Fruit fly (Drosophila melanogaster): Measurements from ENCODE around the gene CG44001.

DNA sequence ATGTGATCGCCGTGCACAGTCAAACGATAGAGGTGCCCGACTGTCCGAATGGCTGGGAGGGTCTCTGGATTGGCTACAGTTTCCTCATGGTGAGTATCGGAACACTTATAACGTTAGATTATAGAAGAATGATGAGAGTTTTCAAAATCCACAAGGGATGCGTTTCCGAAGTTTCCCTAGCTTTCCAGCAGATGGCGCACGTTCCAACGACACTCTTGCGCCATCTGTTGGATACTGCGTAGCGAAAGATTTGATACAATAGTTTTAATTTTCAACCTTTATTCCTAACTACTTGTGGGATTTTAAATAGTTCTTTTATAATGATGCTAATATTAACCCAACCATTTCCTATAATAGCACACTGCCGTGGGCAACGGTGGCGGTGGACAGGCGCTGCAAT is 7.0 kb upstream of the CG44001 start:
- TF ChIP-seq CG32121 (GFP tag; IDR thresholded peaks at IDR 0.05) = no peak
- TF ChIP-seq CG8301 (tag; optimal IDR thresholded peaks at IDR 0.05) = no peak
- no peak for TF ChIP-seq CG10348 (GFP tag; IDR thresholded peaks at IDR 0.05)
- TF ChIP-seq CG14655 (GFP tag; optimal IDR thresholded peaks at IDR 0.05) = no peak
- TF ChIP-seq gl (tag; optimal IDR thresholded peaks at IDR 0.05) = no peak
- TF ChIP-seq CG15710 (tag; optimal IDR thresholded peaks at IDR 0.05) = no peak
